Fruit fly (Drosophila melanogaster) whole organism, embryonic: ENCODE results near the gene ImpL1.
A peak's percentile ranks its signal among the peaks of the same experiment; 100 is the strongest.

ENCODE experiments used
- B-H1 ChIP-seq: fragments of 200-800 bp; sonication (Bioruptor generic); IDR thresholded peaks from 3 replicates; pipeline ENCODE4 v1.3.6; 2022; ENCODE audit warnings: missing biosample characterization, missing genetic modification characterization
- Bdp1 ChIP-seq: fragments of 200-800 bp; sonication (Bioruptor generic); optimal IDR thresholded peaks from 3 replicates; lab custom pipeline; 2016; ENCODE audit warnings: missing biosample characterization, missing genetic modification characterization
- Blimp-1 ChIP-seq: fragments of 200-800 bp; sonication (Bioruptor generic); optimal IDR thresholded peaks from 3 replicates; lab custom pipeline; 2018; ENCODE audit warnings: missing biosample characterization, missing genetic modification characterization, mild to moderate bottlenecking, moderate library complexity, missing genetic modification reagents
- CG10147 ChIP-seq: fragments of 200-800 bp; sonication (Bioruptor generic); optimal IDR thresholded peaks from 2 replicates; lab custom pipeline; 2019; ENCODE audit warnings: missing biosample characterization, mild to moderate bottlenecking, missing genetic modification characterization, moderate library complexity
- CG10565 ChIP-seq: fragments of 200-800 bp; sonication (Bioruptor generic); optimal IDR thresholded peaks from 3 replicates; lab custom pipeline; 2016; ENCODE audit warnings: missing biosample characterization, mild to moderate bottlenecking, missing genetic modification characterization
- CG11398 ChIP-seq: fragments of 200-800 bp; sonication (Bioruptor generic); optimal IDR thresholded peaks from 2 replicates; lab custom pipeline; 2016; ENCODE audit warnings: missing biosample characterization, missing genetic modification characterization
- CG12236 ChIP-seq: fragments of 200-800 bp; sonication (Bioruptor generic); optimal IDR thresholded peaks from 2 replicates; lab custom pipeline; 2016; ENCODE audit warnings: missing biosample characterization, missing genetic modification characterization
- CG13894 ChIP-seq: fragments of 200-800 bp; sonication (Bioruptor generic); optimal IDR thresholded peaks from 3 replicates; lab custom pipeline; 2018; ENCODE audit warnings: missing biosample characterization, mild to moderate bottlenecking, missing genetic modification characterization, moderate library complexity
- CG14860 ChIP-seq: fragments of 200-800 bp; sonication (Bioruptor generic); IDR thresholded peaks from 3 replicates; pipeline ENCODE4 v1.3.6; 2022; ENCODE audit warnings: missing biosample characterization, missing genetic modification characterization; ENCODE audit not compliant: partially characterized antibody
- CG15514 ChIP-seq: fragments of 200-800 bp; sonication (Bioruptor generic); optimal IDR thresholded peaks from 3 replicates; lab custom pipeline; 2017; ENCODE audit warnings: missing biosample characterization, missing genetic modification characterization, mild to moderate bottlenecking, moderate library complexity, missing genetic modification reagents
- CG17829 ChIP-seq: fragments of 200-800 bp; optimal IDR thresholded peaks from 2 replicates; lab custom pipeline; 2019; ENCODE audit warnings: missing biosample characterization, mild to moderate bottlenecking, missing genetic modification characterization, moderate library complexity
- CG17912 ChIP-seq: fragments of 200-800 bp; sonication (Bioruptor generic); optimal IDR thresholded peaks from 2 replicates; lab custom pipeline; 2018; ENCODE audit warnings: missing biosample characterization, mild to moderate bottlenecking, missing genetic modification characterization
- CG18599 ChIP-seq: fragments of 200-800 bp; sonication (Bioruptor generic); optimal IDR thresholded peaks from 3 replicates; lab custom pipeline; 2017; ENCODE audit warnings: missing biosample characterization, missing genetic modification characterization, mild to moderate bottlenecking, moderate library complexity, missing genetic modification reagents
- CG3065 ChIP-seq: fragments of 200-800 bp; sonication (Bioruptor generic); optimal IDR thresholded peaks from 2 replicates; lab custom pipeline; 2016; ENCODE audit warnings: missing biosample characterization, missing genetic modification characterization
- CG31365 ChIP-seq: fragments of 200-800 bp; sonication (Bioruptor generic); optimal IDR thresholded peaks from 2 replicates; lab custom pipeline; 2018; ENCODE audit warnings: missing biosample characterization, mild to moderate bottlenecking, missing genetic modification characterization
- CG42726 ChIP-seq: fragments of 200-800 bp; sonication (Bioruptor generic); IDR thresholded peaks from 2 replicates; pipeline ENCODE4 v1.3.6; 2022; ENCODE audit warnings: missing biosample characterization, missing genetic modification characterization; ENCODE audit not compliant: partially characterized antibody
- CG4820 ChIP-seq: fragments of 200-800 bp; sonication (Bioruptor generic); optimal IDR thresholded peaks from 3 replicates; lab custom pipeline; 2016; ENCODE audit warnings: missing biosample characterization, missing genetic modification characterization
- CG5245 ChIP-seq: fragments of 200-800 bp; sonication (Bioruptor generic); optimal IDR thresholded peaks from 3 replicates; lab custom pipeline; 2016; ENCODE audit warnings: missing biosample characterization, missing genetic modification characterization
- CG5953 ChIP-seq: fragments of 200-800 bp; sonication (Bioruptor generic); IDR thresholded peaks from 2 replicates; pipeline ENCODE4 v1.3.6; 2022; ENCODE audit warnings: missing biosample characterization, missing genetic modification characterization
- CG6175 ChIP-seq: fragments of 200-800 bp; sonication (Bioruptor generic); IDR thresholded peaks from 3 replicates; pipeline ENCODE4 v1.3.6; 2022; ENCODE audit warnings: missing biosample characterization, missing genetic modification characterization
- CG7372 ChIP-seq: fragments of 200-800 bp; sonication (Bioruptor generic); IDR thresholded peaks from 2 replicates; pipeline ENCODE4 v1.3.6; 2022; ENCODE audit warnings: missing biosample characterization, missing genetic modification characterization
- CTCF ChIP-seq: fragments of 200-800 bp; sonication (Bioruptor generic); optimal IDR thresholded peaks from 2 replicates; lab custom pipeline; 2017; ENCODE audit warnings: missing biosample characterization, mild to moderate bottlenecking, missing genetic modification characterization, moderate library complexity
- Dbx ChIP-seq: fragments of 200-800 bp; sonication (Bioruptor generic); IDR thresholded peaks from 3 replicates; pipeline ENCODE4 v1.3.6; 2022; ENCODE audit warnings: missing biosample characterization, missing genetic modification characterization
- Fer2 ChIP-seq: fragments of 200-800 bp; sonication (Bioruptor generic); optimal IDR thresholded peaks from 2 replicates; lab custom pipeline; 2018; ENCODE audit warnings: missing biosample characterization, mild to moderate bottlenecking, missing genetic modification characterization, moderate library complexity
- GATAe ChIP-seq: fragments of 200-800 bp; sonication (Bioruptor generic); conservative IDR thresholded peaks from 2 replicates; pipeline ENCODE4 v1.3.6; 2022; ENCODE audit warnings: missing biosample characterization, missing genetic modification characterization
- HLH3B ChIP-seq: fragments of 200-800 bp; sonication (Bioruptor generic); IDR thresholded peaks from 2 replicates; pipeline ENCODE4 v1.3.6; 2022; ENCODE audit warnings: missing biosample characterization, missing genetic modification characterization
- HLH4C ChIP-seq: fragments of 200-800 bp; sonication (Bioruptor generic); IDR thresholded peaks from 3 replicates; pipeline ENCODE4 v1.3.6; 2022; ENCODE audit warnings: missing biosample characterization, missing genetic modification characterization; ENCODE audit not compliant: partially characterized antibody
- Hr78 ChIP-seq, 2 experiments: fragments of 200-800 bp in 1 of 2; fragments of >200 bp in 1 of 2; sonication (Bioruptor generic) in 1 of 2; optimal IDR thresholded peaks; 2 replicates each; lab custom pipeline; 2017 to 2019; ENCODE audit warnings: missing biosample characterization in 2 of 2, missing genetic modification characterization in 2 of 2, mild to moderate bottlenecking in 1 of 2, moderate library complexity in 1 of 2
- Kr ChIP-seq: fragments of 200-800 bp; sonication (Bioruptor generic); optimal IDR thresholded peaks from 2 replicates; lab custom pipeline; 2017; ENCODE audit warnings: missing biosample characterization, mild to moderate bottlenecking, missing genetic modification characterization
- NC2β ChIP-seq: fragments of 200-800 bp; sonication (Bioruptor generic); optimal IDR thresholded peaks from 2 replicates; lab custom pipeline; 2016; ENCODE audit warnings: missing biosample characterization, missing genetic modification characterization
- NFAT ChIP-seq: fragments of 200-800 bp; sonication (Bioruptor generic); IDR thresholded peaks from 2 replicates; pipeline ENCODE4 v1.3.6; 2022; ENCODE audit warnings: missing biosample characterization, missing genetic modification characterization
- Opbp ChIP-seq: fragments of 200-800 bp; sonication (Bioruptor generic); IDR thresholded peaks from 3 replicates; pipeline ENCODE4 v1.3.6; 2022; ENCODE audit warnings: missing biosample characterization, missing genetic modification characterization; ENCODE audit not compliant: partially characterized antibody
- Poxn ChIP-seq: fragments of 200-800 bp; sonication (Bioruptor generic); IDR thresholded peaks from 2 replicates; pipeline ENCODE4 v1.3.6; 2022; ENCODE audit warnings: missing biosample characterization, missing genetic modification characterization
- amos ChIP-seq: fragments of 200-800 bp; sonication (Bioruptor generic); IDR thresholded peaks from 2 replicates; pipeline ENCODE4 v1.3.6; 2022; ENCODE audit warnings: missing biosample characterization, missing genetic modification characterization; ENCODE audit not compliant: partially characterized antibody
- aop ChIP-seq: fragments of 200-800 bp; sonication (Bioruptor generic); IDR thresholded peaks from 2 replicates; pipeline ENCODE4 v1.3.6; 2022; ENCODE audit warnings: missing biosample characterization, missing genetic modification characterization
- ara ChIP-seq: fragments of 200-800 bp; sonication (Bioruptor generic); IDR thresholded peaks from 2 replicates; pipeline ENCODE4 v1.3.6; 2022; ENCODE audit warnings: missing biosample characterization, missing genetic modification characterization
- br ChIP-seq: fragments of >200 bp; optimal IDR thresholded peaks from 2 replicates; lab custom pipeline; 2017
- da ChIP-seq: fragments of 200-800 bp; sonication (Bioruptor generic); optimal IDR thresholded peaks from 2 replicates; lab custom pipeline; 2016; ENCODE audit warnings: missing biosample characterization, missing genetic modification characterization
- dan ChIP-seq: fragments of 200-800 bp; sonication (Bioruptor generic); IDR thresholded peaks from 2 replicates; pipeline ENCODE4 v1.3.6; 2022; ENCODE audit warnings: missing biosample characterization, missing genetic modification characterization
- emc ChIP-seq: fragments of 200-800 bp; sonication (Bioruptor generic); optimal IDR thresholded peaks from 2 replicates; lab custom pipeline; 2016; ENCODE audit warnings: missing biosample characterization, missing genetic modification characterization
- exex ChIP-seq: fragments of 200-800 bp; sonication (Bioruptor generic); optimal IDR thresholded peaks from 4 replicates; lab custom pipeline; 2018; ENCODE audit warnings: missing biosample characterization, mild to moderate bottlenecking, missing genetic modification characterization, moderate library complexity
- fru ChIP-seq: fragments of >200 bp; optimal IDR thresholded peaks from 2 replicates; lab custom pipeline; 2017
- ftz-f1 ChIP-seq: fragments of 200-800 bp; sonication (Bioruptor generic); optimal IDR thresholded peaks from 2 replicates; lab custom pipeline; 2016; ENCODE audit warnings: missing biosample characterization, missing genetic modification characterization
- gsb ChIP-seq: fragments of 200-800 bp; sonication (Bioruptor generic); IDR thresholded peaks from 2 replicates; pipeline ENCODE4 v1.3.6; 2022; ENCODE audit warnings: missing biosample characterization, missing genetic modification characterization
- gsb-n ChIP-seq: fragments of 200-800 bp; sonication (Bioruptor generic); optimal IDR thresholded peaks from 3 replicates; lab custom pipeline; 2018; ENCODE audit warnings: missing biosample characterization, mild to moderate bottlenecking, missing genetic modification characterization
- ind ChIP-seq: fragments of 200-800 bp; sonication (Bioruptor generic); optimal IDR thresholded peaks from 3 replicates; lab custom pipeline; 2016; ENCODE audit warnings: missing biosample characterization, missing genetic modification characterization
- onecut ChIP-seq: fragments of 200-800 bp; sonication (Bioruptor generic); IDR thresholded peaks from 2 replicates; pipeline ENCODE4 v1.3.6; 2022; ENCODE audit warnings: missing biosample characterization, missing genetic modification characterization
- pfk ChIP-seq: fragments of 200-800 bp; sonication (Bioruptor generic); optimal IDR thresholded peaks from 2 replicates; lab custom pipeline; 2018; ENCODE audit warnings: missing biosample characterization, mild to moderate bottlenecking, missing genetic modification characterization, moderate library complexity
- seq ChIP-seq: fragments of 200-800 bp; sonication (Bioruptor generic); IDR thresholded peaks from 2 replicates; pipeline ENCODE4 v1.3.6; 2022; ENCODE audit warnings: missing biosample characterization, missing genetic modification characterization
- vnd ChIP-seq: fragments of 200-800 bp; sonication (Bioruptor generic); IDR thresholded peaks from 3 replicates; pipeline ENCODE4 v1.3.6; 2022; ENCODE audit warnings: missing biosample characterization, missing genetic modification characterization; ENCODE audit not compliant: partially characterized antibody
- wdn ChIP-seq: fragments of 200-800 bp; sonication (Bioruptor generic); IDR thresholded peaks from 2 replicates; pipeline ENCODE4 v1.3.6; 2022; ENCODE audit warnings: missing biosample characterization, missing genetic modification characterization
- wek ChIP-seq: fragments of 200-800 bp; sonication (Bioruptor generic); optimal IDR thresholded peaks from 3 replicates; lab custom pipeline; 2018; ENCODE audit warnings: missing biosample characterization, mild to moderate bottlenecking, missing genetic modification characterization, moderate library complexity
- zfh1 ChIP-seq: fragments of 200-800 bp; sonication (Bioruptor generic); IDR thresholded peaks from 3 replicates; pipeline ENCODE4 v1.3.6; 2022; ENCODE audit warnings: missing biosample characterization, missing genetic modification characterization

ImpL1 gene

dm6 chr3L:13432791-13433190, 50.2 kb downstream of the ImpL1 start (continued):
- TF ChIP-seq Fer2 (tag; lab: Kevin White, UChicago) (no peak), zfh1 (GFP tag; lab: Robert Waterston, UW) (no peak), dan (GFP tag; lab: Robert Waterston, UW) (no peak), emc (no peak), Kr (no peak), CG31365 (tag; lab: Kevin White, UChicago) (no peak), CG12236 (no peak), CG5953 (no peak), NC2β (GFP tag; lab: Kevin White, UChicago) (no peak), gsb (GFP tag; lab: Robert Waterston, UW) (no peak), exex (tag; lab: Kevin White, UChicago) (no peak), CG4820 (GFP tag; lab: Kevin White, UChicago) (no peak), CG11398 (GFP tag; lab: Kevin White, UChicago) (no peak), pfk (GFP tag; lab: Kevin White, UChicago) (no peak), ind (GFP tag; lab: Kevin White, UChicago) (no peak), CTCF (GFP tag; lab: Kevin White, UChicago) (no peak), Bdp1 (GFP tag; lab: Kevin White, UChicago) (peak; percentile 98), CG10565 (GFP tag; lab: Kevin White, UChicago) (no peak), CG6175 (GFP tag; lab: Robert Waterston, UW) (no peak), CG13894 (tag; lab: Kevin White, UChicago) (peak; percentile 52), B-H1 (GFP tag; lab: Robert Waterston, UW) (no peak), CG17829 (tag; lab: Kevin White, UChicago) (no peak), CG17912 (GFP tag; lab: Kevin White, UChicago) (no peak), GATAe (no peak), CG42726 (GFP tag; lab: Robert Waterston, UW) (peak; percentile 66), CG15514 (GFP tag; lab: Kevin White, UChicago) (no peak), Blimp-1 (no peak), wek (GFP tag; lab: Kevin White, UChicago) (peak; percentile 42), Dbx (GFP tag; lab: Robert Waterston, UW) (no peak), HLH4C (peak; percentile 47), vnd (peak; percentile 25; the same call in 1 of the 3 replicates), seq (GFP tag; lab: Robert Waterston, UW) (no peak), ftz-f1 (GFP tag; lab: Kevin White, UChicago) (peak; percentile 36), NFAT (GFP tag; lab: Robert Waterston, UW) (no peak), HLH3B (no peak), gsb-n (tag; lab: Kevin White, UChicago) (no peak), br (lab: Kevin White, UChicago) (no peak), CG7372 (GFP tag; lab: Robert Waterston, UW) (no peak), CG18599 (GFP tag; lab: Kevin White, UChicago) (no peak), CG3065 (GFP tag; lab: Kevin White, UChicago) (no peak), fru (lab: Kevin White, UChicago) (no peak), wdn (GFP tag; lab: Robert Waterston, UW) (no peak), amos (peak; percentile 79), Poxn (no peak), ara (GFP tag; lab: Robert Waterston, UW) (no peak), onecut (no peak), CG10147 (GFP tag; lab: Kevin White, UChicago) (no peak), da (GFP tag; lab: Kevin White, UChicago) (no peak), CG14860 (GFP tag; lab: Robert Waterston, UW) (peak; percentile 46), Hr78 (GFP tag; optimal IDR thresholded peaks at IDR 0.05; lab: Kevin White, UChicago) (peak in 1 of 2 experiments; percentile 45), CG5245 (GFP tag; lab: Kevin White, UChicago) (no peak), Opbp (peak; percentile 81), aop (GFP tag; lab: Robert Waterston, UW) (no peak)
